Fruit fly (Drosophila melanogaster) whole organism, pupa: ENCODE results near the gene Ccz1.

Experiments used
- CG12605 ChIP-seq: fragments of 200-800 bp; sonication (Bioruptor generic); IDR thresholded peaks from 2 replicates; pipeline ENCODE4 v1.3.6; 2022; ENCODE audit warnings: missing biosample characterization, missing genetic modification characterization
- CG13204 ChIP-seq: fragments of 200-800 bp; sonication (Bioruptor generic); optimal IDR thresholded peaks from 2 replicates; lab custom pipeline; 2018; ENCODE audit warnings: missing biosample characterization, mild to moderate bottlenecking, missing genetic modification characterization, moderate library complexity
- CG14655 ChIP-seq: fragments of 200-800 bp; sonication (Bioruptor generic); optimal IDR thresholded peaks from 3 replicates; lab custom pipeline; 2017; ENCODE audit warnings: mild to moderate bottlenecking, missing biosample characterization, missing genetic modification reagents, missing genetic modification characterization
- CG15710 ChIP-seq: fragments of 200-800 bp; sonication (Bioruptor generic); optimal IDR thresholded peaks from 2 replicates; lab custom pipeline; 2018; ENCODE audit warnings: missing biosample characterization, mild to moderate bottlenecking, missing genetic modification characterization, moderate library complexity
- CG17806 ChIP-seq: fragments of 200-800 bp; sonication (Bioruptor generic); optimal IDR thresholded peaks from 2 replicates; lab custom pipeline; 2018; ENCODE audit warnings: missing biosample characterization, mild to moderate bottlenecking, missing genetic modification characterization, moderate library complexity
- CG32121 ChIP-seq: fragments of 200-800 bp; sonication (Bioruptor generic); IDR thresholded peaks from 2 replicates; pipeline ENCODE4 v1.3.6; 2022; ENCODE audit warnings: missing biosample characterization, missing genetic modification characterization
- CG34367 ChIP-seq: fragments of 200-800 bp; sonication (Bioruptor generic); optimal IDR thresholded peaks from 2 replicates; lab custom pipeline; 2018; ENCODE audit warnings: missing biosample characterization, mild to moderate bottlenecking, missing genetic modification characterization
- CG4496 ChIP-seq: fragments of 200-800 bp; sonication (Bioruptor generic); IDR thresholded peaks from 3 replicates; pipeline ENCODE4 v1.3.6; 2022; ENCODE audit warnings: missing biosample characterization, missing genetic modification characterization
- CG8159 ChIP-seq: fragments of 200-800 bp; sonication (Bioruptor generic); optimal IDR thresholded peaks from 3 replicates; lab custom pipeline; 2018; ENCODE audit warnings: missing biosample characterization, mild to moderate bottlenecking, missing genetic modification characterization, moderate library complexity
- CG8301 ChIP-seq: fragments of 200-800 bp; sonication (Bioruptor generic); optimal IDR thresholded peaks from 2 replicates; lab custom pipeline; 2018; ENCODE audit warnings: missing biosample characterization, mild to moderate bottlenecking, missing genetic modification characterization
- CG9948 ChIP-seq: fragments of 200-800 bp; sonication (Bioruptor generic); optimal IDR thresholded peaks from 2 replicates; lab custom pipeline; 2018; ENCODE audit warnings: missing biosample characterization, mild to moderate bottlenecking, missing genetic modification characterization, moderate library complexity
- D1 ChIP-seq: fragments of 200-800 bp; sonication (Bioruptor generic); optimal IDR thresholded peaks from 2 replicates; lab custom pipeline; 2018; ENCODE audit warnings: missing biosample characterization, mild to moderate bottlenecking, missing genetic modification characterization, moderate library complexity
- EcR ChIP-seq: fragments of 200-800 bp; sonication (Bioruptor generic); optimal IDR thresholded peaks from 3 replicates; lab custom pipeline; 2019; ENCODE audit warnings: missing biosample characterization, missing genetic modification characterization, mild to moderate bottlenecking, moderate library complexity, missing genetic modification reagents
- Ets98B ChIP-seq: fragments of 200-800 bp; sonication (Bioruptor generic); IDR thresholded peaks from 2 replicates; pipeline ENCODE4 v1.3.6; 2022; ENCODE audit warnings: missing biosample characterization, missing genetic modification characterization
- Pif1A ChIP-seq: fragments of 200-800 bp; sonication (Bioruptor generic); optimal IDR thresholded peaks from 3 replicates; lab custom pipeline; 2016; ENCODE audit warnings: missing biosample characterization, missing genetic modification characterization
- Snoo ChIP-seq: fragments of 200-800 bp; sonication (Bioruptor generic); optimal IDR thresholded peaks from 3 replicates; lab custom pipeline; 2017; ENCODE audit warnings: missing biosample characterization, mild to moderate bottlenecking, missing genetic modification characterization, inconsistent platforms
- fd96Ca ChIP-seq: fragments of 200-800 bp; sonication (Bioruptor generic); IDR thresholded peaks from 3 replicates; pipeline ENCODE4 v1.3.6; 2022; ENCODE audit warnings: missing biosample characterization, missing genetic modification characterization
- gl ChIP-seq: fragments of 200-800 bp; sonication (Bioruptor generic); optimal IDR thresholded peaks from 2 replicates; lab custom pipeline; 2018; ENCODE audit warnings: missing biosample characterization, mild to moderate bottlenecking, missing genetic modification characterization
- rn ChIP-seq: fragments of 200-800 bp; sonication (Bioruptor generic); IDR thresholded peaks from 2 replicates; pipeline ENCODE4 v1.3.6; 2022; ENCODE audit warnings: missing biosample characterization, missing genetic modification characterization

The Ccz1 gene

dm6 chr3L:3898978-3899377 is at the start of gene Ccz1:
Ccz1 (minus strand) TSS chr3L:3899156.
- TF ChIP-seq CG8159 = peak; percentile 17
- no peak for TF ChIP-seq Ets98B
- TF ChIP-seq EcR (GFP tag; lab: Kevin White, UChicago) = no peak
- TF ChIP-seq, all 21 proteins: peak for 1

DNA sequence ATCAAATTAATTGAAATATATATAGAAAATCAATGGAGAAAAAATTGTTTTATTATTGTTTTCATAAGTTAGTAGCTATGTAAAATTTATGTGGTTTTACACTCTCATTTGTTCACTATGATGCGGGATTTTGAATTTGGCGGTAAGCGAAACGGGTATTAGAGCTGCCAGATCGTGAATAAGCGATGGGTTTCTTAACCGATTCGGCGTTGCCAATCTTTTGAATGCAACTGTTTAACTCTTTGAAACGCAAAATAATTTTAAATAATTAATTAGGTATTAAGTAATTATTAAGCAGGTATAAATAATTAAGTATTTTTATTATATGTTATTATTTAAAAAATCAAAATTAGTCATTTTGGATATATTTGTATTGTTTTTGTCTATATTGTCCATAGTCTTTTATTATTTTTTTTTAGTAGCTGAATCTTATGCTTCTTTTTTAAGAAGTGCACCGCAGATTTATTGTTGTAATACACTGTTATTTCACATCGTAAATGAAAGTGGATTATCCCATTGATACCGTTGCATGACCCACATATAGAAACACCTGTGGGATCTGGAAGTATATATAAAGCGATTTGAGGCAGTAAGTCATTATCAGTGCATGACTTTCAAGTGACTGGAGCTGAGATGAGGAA is 48.5 kb upstream of the Ccz1 start, which contains the start of gene CG10853:
Gene CG10853, plus strand, starts transcription at position 591 of the 641 bp plus-strand sequence.
- TF ChIP-seq D1 = peak; percentile 44
- no peak for TF ChIP-seq rn (GFP tag; lab: Robert Waterston, UW)

DNA sequence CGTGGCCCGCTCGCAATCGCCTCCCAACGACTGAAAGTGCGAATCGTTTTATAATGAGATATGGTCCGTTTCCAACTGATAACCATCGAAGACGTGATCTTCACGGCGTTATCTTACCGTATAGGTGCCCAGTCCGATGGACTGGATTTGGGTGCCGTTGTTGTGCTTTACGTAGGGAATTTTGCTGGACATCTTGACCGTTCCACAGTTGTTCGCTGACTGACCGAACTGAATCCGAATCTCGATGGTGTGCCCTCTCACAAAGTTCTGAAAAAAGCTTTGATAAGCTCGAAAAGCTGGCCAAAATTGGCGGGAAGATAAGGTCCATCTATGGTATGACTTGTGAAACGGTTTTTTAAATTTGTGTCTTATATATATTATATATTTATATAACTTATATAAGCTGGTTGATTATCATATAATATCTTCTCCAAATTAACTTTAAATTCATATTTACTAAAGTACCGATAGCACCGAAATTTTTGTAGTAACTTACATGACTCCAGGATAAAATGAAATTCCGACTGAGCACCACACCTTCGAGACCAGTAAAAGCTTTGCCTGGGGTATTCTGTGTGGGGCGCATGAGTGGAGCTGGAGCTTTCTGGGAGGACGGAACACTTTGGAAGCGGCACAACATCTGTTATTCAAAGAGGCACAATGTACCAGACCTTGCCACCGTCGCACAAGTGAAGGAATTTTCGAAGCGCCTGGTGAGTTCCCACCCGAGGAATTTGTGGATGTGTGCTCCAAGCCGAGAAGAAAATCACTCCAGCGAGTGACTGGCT is 43.5 kb upstream of the Ccz1 start, which contains the start of the genes CG10863 and CG14982:
Gene CG10863, minus strand, starts transcription at position 225 of the 788 bp plus-strand sequence.
Gene CG14982, plus strand, starts transcription at position 470 of the 788 bp plus-strand sequence.
- peak; percentile 5 for TF ChIP-seq Snoo
- no peak for TF ChIP-seq gl (tag; lab: Kevin White, UChicago)
- peak; percentile 25 for TF ChIP-seq EcR (GFP tag; lab: Kevin White, UChicago)
- 0 out of 3 replicates have a peak, but pooled peaks have one; percentile 37 for TF ChIP-seq CG4496 (GFP tag; lab: Robert Waterston, UW)
- TF ChIP-seq rn (GFP tag; lab: Robert Waterston, UW) = no peak
- peak; percentile 8; the same call in 1 of the 3 replicates for TF ChIP-seq fd96Ca (GFP tag; lab: Robert Waterston, UW)
- no peak for TF ChIP-seq CG15710 (tag; lab: Kevin White, UChicago)
- no peak for TF ChIP-seq CG9948 (tag; lab: Kevin White, UChicago)
- TF ChIP-seq CG17806 = no peak
- peak; percentile 4 for TF ChIP-seq CG8159
- TF ChIP-seq CG12605 = peak; percentile 70

DNA sequence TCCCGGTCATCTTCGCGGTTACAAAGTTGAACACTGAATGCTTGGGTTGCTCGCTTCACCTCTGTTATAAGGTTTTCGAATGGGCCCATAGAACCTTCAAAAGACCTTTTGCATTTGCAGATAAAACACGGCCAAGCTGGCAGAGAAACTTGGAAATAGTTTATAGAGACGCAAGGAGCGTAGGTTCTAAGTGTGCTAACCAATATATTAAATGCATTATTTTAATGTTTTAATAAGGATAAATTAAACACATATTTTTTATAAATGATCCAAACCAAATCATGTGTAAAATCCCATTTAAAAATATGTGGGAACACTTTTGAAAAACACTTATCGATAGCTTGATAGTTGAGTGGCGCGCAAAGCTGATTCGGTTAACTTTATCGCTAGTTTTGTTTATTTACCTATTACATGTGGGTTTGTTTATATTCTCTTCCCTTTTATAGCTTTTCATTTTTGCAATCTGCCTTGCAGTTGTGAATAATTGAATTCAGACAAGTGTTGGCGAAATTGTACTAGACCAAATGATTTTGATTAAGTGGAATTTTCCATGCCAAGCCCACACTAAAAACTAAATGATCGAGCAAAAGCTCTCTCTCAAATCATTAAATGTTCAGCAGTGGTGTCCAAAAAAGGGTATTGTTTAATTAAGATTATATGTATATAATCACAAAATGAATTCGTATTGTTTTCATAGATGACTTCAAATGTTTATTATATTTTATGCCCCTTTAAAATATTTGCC is 41.3 kb upstream of the Ccz1 start, which contains the start of gene CG12766:
Gene CG12766, minus strand, starts transcription at position 51 of the 745 bp plus-strand sequence.
- peak; percentile 21; the same call in 1 of the 2 replicates for TF ChIP-seq Ets98B
- peak; percentile 52 for TF ChIP-seq CG32121 (GFP tag; lab: Robert Waterston, UW)
- TF ChIP-seq CG13204 (GFP tag; lab: Kevin White, UChicago) = no peak
- TF ChIP-seq CG8159 = no peak
- TF ChIP-seq CG14655 = no peak
- no peak for TF ChIP-seq CG34367 (tag; lab: Kevin White, UChicago)
- peak; percentile 55 for TF ChIP-seq CG12605
- no peak for TF ChIP-seq CG17806
- no peak for TF ChIP-seq gl (tag; lab: Kevin White, UChicago)
- TF ChIP-seq CG4496 (GFP tag; lab: Robert Waterston, UW) = peak; percentile 80

DNA sequence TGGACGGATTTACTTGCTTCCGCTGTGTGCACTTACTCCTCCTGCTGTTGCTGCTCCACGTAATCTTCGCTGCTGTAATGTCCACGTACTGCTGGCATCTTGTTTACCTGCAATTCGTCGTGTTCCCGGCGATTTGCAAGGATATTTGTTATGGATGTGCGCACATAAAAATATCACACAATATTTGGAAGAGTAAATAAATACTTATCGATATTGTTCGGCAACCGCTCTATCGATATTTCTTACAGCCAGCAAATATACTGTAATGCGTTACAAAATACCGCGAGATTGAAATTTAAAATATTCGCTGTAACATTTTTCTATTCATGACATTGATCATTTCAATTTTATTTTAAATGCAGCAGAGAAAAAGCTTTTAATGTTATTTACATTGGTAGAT is 38.9 kb upstream of the Ccz1 start, which contains the start of gene CG10866:
Gene CG10866, minus strand, starts transcription at position 187 of the 400 bp plus-strand sequence.
- no peak for TF ChIP-seq rn (GFP tag; lab: Robert Waterston, UW)
- TF ChIP-seq Pif1A = no peak
- TF ChIP-seq, all 21 proteins: peak for 0

DNA sequence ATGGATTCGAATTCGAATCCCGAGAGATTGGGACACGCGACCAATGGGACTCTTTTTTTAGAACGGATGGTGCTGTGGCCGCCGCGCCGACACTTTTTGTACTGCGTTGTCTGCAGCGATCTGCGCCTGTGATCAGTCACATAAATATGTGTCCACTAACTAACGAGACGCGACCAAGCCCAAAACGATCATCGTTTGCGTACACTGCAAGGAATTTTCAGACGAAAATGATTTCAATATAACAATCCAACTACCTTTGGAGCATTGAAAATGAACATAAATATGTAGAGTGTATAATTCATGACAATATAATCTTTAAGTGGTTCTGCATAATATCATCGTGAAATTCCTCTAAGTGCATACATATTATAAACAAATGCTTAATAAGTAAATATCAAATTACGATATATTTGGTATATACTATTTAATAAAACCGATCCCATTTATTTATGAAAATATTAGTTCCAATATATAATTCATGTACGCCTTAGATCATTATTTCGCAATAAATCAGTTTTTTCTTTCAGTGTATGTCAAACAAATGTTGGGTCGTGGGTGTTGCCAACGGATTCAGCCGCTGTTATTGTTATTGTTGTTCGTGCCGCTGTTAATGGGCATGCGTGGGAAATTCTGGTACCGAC is 36.7 kb upstream of the Ccz1 start, which contains the start of gene Eip63F-1:
Gene Eip63F-1, minus strand, starts transcription at position 51 of the 641 bp plus-strand sequence.
- TF ChIP-seq fd96Ca (GFP tag; lab: Robert Waterston, UW) (no peak), CG8301 (tag; lab: Kevin White, UChicago) (peak; percentile 57), Ets98B (peak; percentile 45; the same call in 1 of the 2 replicates), CG32121 (GFP tag; lab: Robert Waterston, UW) (peak; percentile 55)

DNA sequence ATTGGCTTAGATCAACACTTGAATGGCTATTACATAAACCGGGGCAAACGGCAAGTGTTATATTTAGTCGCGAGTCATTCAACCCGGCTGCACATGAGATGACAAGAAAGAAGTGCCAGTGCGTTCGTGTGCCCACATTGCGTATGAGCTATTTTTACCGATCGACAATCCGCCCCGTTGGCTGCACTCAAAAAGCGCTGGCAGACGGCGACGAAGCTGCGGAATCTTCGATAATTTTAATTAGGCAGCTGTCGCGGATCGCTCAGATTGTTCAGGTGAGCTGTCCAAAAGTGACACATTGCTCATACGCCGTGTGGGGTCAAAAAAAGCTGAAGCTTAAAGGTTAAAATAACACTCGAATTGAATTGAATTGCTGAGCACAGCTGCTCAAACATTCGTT is 35.2 kb upstream of the Ccz1 start:
- TF ChIP-seq Snoo (peak; percentile 3), CG14655 (peak; percentile 31), rn (GFP tag; lab: Robert Waterston, UW) (no peak)
